Worm (Caenorhabditis elegans) whole organism, L1 larva: ENCODE data around the gene npp-9.

Experiments
- C04F5.9 ChIP-seq: sonication (generic microtip); optimal IDR thresholded peaks from 2 replicates; lab custom pipeline; 2016; ENCODE audit warnings: missing genetic modification characterization, missing compliant biosample characterization
- Y116A8C.19 ChIP-seq: sonication (generic microtip); optimal IDR thresholded peaks from 2 replicates; lab custom pipeline; 2016; ENCODE audit warnings: missing compliant biosample characterization, missing genetic modification characterization, borderline replicate concordance
- aha-1 ChIP-seq: fragments of 150-350 bp; optimal IDR thresholded peaks from 2 replicates; lab custom pipeline; 2014; ENCODE audit warnings: missing biosample characterization, missing genetic modification characterization
- alr-1 ChIP-seq: fragments of 200-800 bp; sonication (Bioruptor generic); optimal IDR thresholded peaks from 2 replicates; lab custom pipeline; 2018; ENCODE audit warnings: borderline replicate concordance, mild to moderate bottlenecking, missing genetic modification characterization, missing compliant biosample characterization
- blmp-1 ChIP-seq: fragments of 150-350 bp; optimal IDR thresholded peaks from 2 replicates; lab custom pipeline; 2014; ENCODE audit warnings: missing biosample characterization, missing genetic modification characterization
- ceh-63 ChIP-seq: fragments of 200-800 bp; sonication (Bioruptor generic); optimal IDR thresholded peaks from 2 replicates; lab custom pipeline; 2018; ENCODE audit warnings: mild to moderate bottlenecking, missing genetic modification characterization, missing compliant biosample characterization
- dsc-1 ChIP-seq: sonication (generic microtip); optimal IDR thresholded peaks from 2 replicates; lab custom pipeline; 2016; ENCODE audit warnings: mild to moderate bottlenecking, missing genetic modification characterization, missing compliant biosample characterization
- efl-1 ChIP-seq, 4 experiments: fragments of 150-350 bp; optimal IDR thresholded peaks in 3 of 4; peaks in 1 of 4; 1 replicate in 1 of 4; 2 replicates in 3 of 4; lab custom pipeline; 2014; ENCODE audit warnings: missing biosample characterization in 2 of 4, missing genetic modification characterization in 2 of 4, missing genetic modification reagents in 2 of 4
- elt-2 ChIP-seq: sonication (generic microtip); optimal IDR thresholded peaks from 2 replicates; lab custom pipeline; 2016; ENCODE audit warnings: missing genetic modification characterization, mild to moderate bottlenecking, inconsistent platforms, missing compliant biosample characterization, missing genetic modification reagents
- fkh-10 ChIP-seq: sonication (generic microtip); optimal IDR thresholded peaks from 2 replicates; lab custom pipeline; 2017; ENCODE audit warnings: missing biosample characterization, missing genetic modification reagents, missing genetic modification characterization
- fkh-8 ChIP-seq: sonication (generic microtip); optimal IDR thresholded peaks from 2 replicates; lab custom pipeline; 2016; ENCODE audit warnings: mild to moderate bottlenecking, missing genetic modification characterization, missing compliant biosample characterization
- grh-1 ChIP-seq: fragments of 200-800 bp; sonication (Bioruptor generic); IDR thresholded peaks from 2 replicates; pipeline ENCODE4 v1.3.6; 2022; ENCODE audit warnings: missing genetic modification reagents, missing genetic modification characterization, missing compliant biosample characterization
- hlh-17 ChIP-seq: fragments of 200-800 bp; sonication (Bioruptor generic); optimal IDR thresholded peaks from 2 replicates; lab custom pipeline; 2018; ENCODE audit warnings: missing genetic modification characterization, mild to moderate bottlenecking, missing compliant biosample characterization, moderate library complexity, borderline replicate concordance
- hlh-4 ChIP-seq: sonication (generic microtip); optimal IDR thresholded peaks from 2 replicates; lab custom pipeline; 2016; ENCODE audit warnings: mild to moderate bottlenecking, missing genetic modification characterization, missing compliant biosample characterization
- hpl-2 ChIP-seq: fragments of 150-350 bp; optimal IDR thresholded peaks from 2 replicates; lab custom pipeline; 2014; ENCODE audit warnings: missing biosample characterization, missing genetic modification reagents, missing genetic modification characterization
- irx-1 ChIP-seq: sonication (generic microtip); optimal IDR thresholded peaks from 2 replicates; lab custom pipeline; 2016; ENCODE audit warnings: missing genetic modification characterization, missing compliant biosample characterization
- isw-1 ChIP-seq: fragments of 200-800 bp; sonication (Bioruptor generic); IDR thresholded peaks from 2 replicates; pipeline ENCODE4 v1.3.6; 2022; ENCODE audit warnings: missing genetic modification characterization, missing compliant biosample characterization
- lin-14 ChIP-seq: fragments of 200-800 bp; sonication (Bioruptor generic); optimal IDR thresholded peaks from 2 replicates; lab custom pipeline; 2018; ENCODE audit warnings: mild to moderate bottlenecking, missing genetic modification characterization, moderate library complexity, missing compliant biosample characterization
- lin-35 ChIP-seq, 2 experiments: fragments of 150-350 bp; optimal IDR thresholded peaks; 2 replicates each; lab custom pipeline; 2014; ENCODE audit warnings: missing biosample characterization in 2 of 2, missing genetic modification characterization in 2 of 2, missing genetic modification reagents in 2 of 2
- lir-3 ChIP-seq: sonication (generic microtip); optimal IDR thresholded peaks from 2 replicates; lab custom pipeline; 2016; ENCODE audit warnings: mild to moderate bottlenecking, missing genetic modification characterization, moderate library complexity, missing compliant biosample characterization; ENCODE audit not compliant: poor library complexity
- lsy-2 ChIP-seq, 2 experiments: fragments of 150-350 bp; optimal IDR thresholded peaks; 2 replicates each; lab custom pipeline; 2014; ENCODE audit warnings: missing biosample characterization in 2 of 2, missing genetic modification characterization in 2 of 2
- mdl-1 ChIP-seq, 2 experiments: fragments of 150-350 bp; optimal IDR thresholded peaks; 2 replicates each; lab custom pipeline; 2014 to 2017; ENCODE audit warnings: missing biosample characterization in 2 of 2, missing genetic modification characterization in 2 of 2, inconsistent platforms in 1 of 2
- nhr-20 ChIP-seq: sonication (generic microtip); optimal IDR thresholded peaks from 2 replicates; lab custom pipeline; 2016; ENCODE audit warnings: mild to moderate bottlenecking, missing genetic modification characterization, missing compliant biosample characterization
- nhr-28 ChIP-seq: fragments of 150-350 bp; optimal IDR thresholded peaks from 2 replicates; lab custom pipeline; 2014; ENCODE audit warnings: missing biosample characterization, missing genetic modification characterization
- nhr-47 ChIP-seq: sonication (generic microtip); optimal IDR thresholded peaks from 2 replicates; lab custom pipeline; 2016; ENCODE audit warnings: mild to moderate bottlenecking, missing genetic modification characterization, moderate library complexity, missing compliant biosample characterization
- nhr-71 ChIP-seq: sonication (generic microtip); optimal IDR thresholded peaks from 2 replicates; lab custom pipeline; 2016; ENCODE audit warnings: mild to moderate bottlenecking, missing genetic modification characterization, moderate library complexity, missing compliant biosample characterization
- nhr-85 ChIP-seq: sonication (generic microtip); peaks from one replicate; lab custom pipeline; 2016; ENCODE audit warnings: missing genetic modification characterization, inconsistent platforms, missing compliant biosample characterization
- pax-3 ChIP-seq: fragments of 200-800 bp; sonication (Bioruptor generic); optimal IDR thresholded peaks from 2 replicates; lab custom pipeline; 2018; ENCODE audit warnings: mild to moderate bottlenecking, missing genetic modification characterization, moderate library complexity, missing compliant biosample characterization
- pqm-1 ChIP-seq: sonication (generic microtip); optimal IDR thresholded peaks from 3 replicates; lab custom pipeline; 2017; ENCODE audit warnings: missing biosample characterization, missing genetic modification characterization
- skn-1 ChIP-seq: fragments of 150-350 bp; optimal IDR thresholded peaks from 2 replicates; lab custom pipeline; 2014; ENCODE audit warnings: missing biosample characterization, missing genetic modification characterization
- snpc-4 ChIP-seq: fragments of 150-350 bp; optimal IDR thresholded peaks from 2 replicates; lab custom pipeline; 2014; ENCODE audit warnings: missing biosample characterization, missing genetic modification characterization
- sptf-1 ChIP-seq: fragments of 150-350 bp; optimal IDR thresholded peaks from 2 replicates; lab custom pipeline; 2014; ENCODE audit warnings: missing biosample characterization, missing genetic modification characterization
- sup-37 ChIP-seq: fragments of 200-800 bp; sonication (Bioruptor generic); optimal IDR thresholded peaks from 2 replicates; lab custom pipeline; 2018; ENCODE audit warnings: mild to moderate bottlenecking, missing genetic modification characterization, missing compliant biosample characterization
- tlp-1 ChIP-seq: fragments of 150-350 bp; optimal IDR thresholded peaks from 2 replicates; lab custom pipeline; 2014; ENCODE audit warnings: missing biosample characterization, missing genetic modification characterization
- zag-1 ChIP-seq: fragments of 150-350 bp; optimal IDR thresholded peaks from 2 replicates; lab custom pipeline; 2014; ENCODE audit warnings: missing biosample characterization, missing genetic modification characterization
- zip-4 ChIP-seq: fragments of 200-800 bp; sonication (Bioruptor generic); optimal IDR thresholded peaks from 2 replicates; lab custom pipeline; 2018; ENCODE audit warnings: mild to moderate bottlenecking, missing genetic modification characterization, moderate library complexity, missing compliant biosample characterization
- ztf-4 ChIP-seq: fragments of 150-350 bp; optimal IDR thresholded peaks from 2 replicates; lab custom pipeline; 2014; ENCODE audit warnings: missing biosample characterization, missing genetic modification characterization

npp-9 gene

ce11 chrIII:3370770-3371169 lies 33.5 kb downstream of the npp-9 start:
- TF ChIP-seq lir-3 (tag; lab: Kevin White, UChicago) (no peak), elt-2 (tag; lab: Kevin White, UChicago) (peak; percentile 48)

- TF ChIP-seq nhr-71 (tag; lab: Kevin White, UChicago) (peak; percentile 6), sup-37 (no peak), isw-1 (GFP tag; lab: Robert Waterston, UW) (no peak), hlh-17 (GFP tag; lab: Kevin White, UChicago) (no peak), tlp-1 (tag; lab: Kevin White, UChicago) (peak; percentile 76), mdl-1 (tag; optimal IDR thresholded peaks at IDR 0.05; lab: Kevin White, UChicago) (no peak), ceh-63 (GFP tag; lab: Kevin White, UChicago) (no peak), Y116A8C.19 (tag; lab: Kevin White, UChicago) (no peak), sptf-1 (no peak), hlh-4 (no peak), pax-3 (tag; lab: Kevin White, UChicago) (no peak), irx-1 (tag; lab: Kevin White, UChicago) (no peak), pqm-1 (tag; lab: Kevin White, UChicago) (peak; percentile 99), dsc-1 (tag; lab: Kevin White, UChicago) (no peak), aha-1 (tag; lab: Kevin White, UChicago) (no peak), lin-14 (GFP tag; lab: Kevin White, UChicago) (peak; percentile 10), snpc-4 (no peak), elt-2 (tag; lab: Kevin White, UChicago) (peak; percentile 99), nhr-20 (tag; lab: Kevin White, UChicago) (peak; percentile 29), fkh-8 (no peak), nhr-28 (tag; lab: Kevin White, UChicago) (no peak), zip-4 (GFP tag; lab: Kevin White, UChicago) (no peak), blmp-1 (peak; percentile 21)
- TF ChIP-seq, all 84 proteins: peak for 7
Observed at ce11 chrIII:3370054-3370453, 34.2 kb downstream of the npp-9 start, which contains the start of gene prk-2. TSS of gene prk-2 (minus strand) at chrIII:3370209.

- TF ChIP-seq efl-1 (optimal IDR thresholded peaks at IDR 0.05; lab: Kevin White, UChicago) (no peak), efl-1 (GFP tag; optimal IDR thresholded peaks at IDR 0.05 in 1 of 2; lab: Kevin White, UChicago) (no peak), C04F5.9 (tag; lab: Kevin White, UChicago) (no peak), lin-14 (GFP tag; lab: Kevin White, UChicago) (peak; percentile 20), irx-1 (tag; lab: Kevin White, UChicago) (no peak), alr-1 (tag; lab: Kevin White, UChicago) (no peak), hlh-4 (no peak), skn-1 (no peak), hlh-17 (GFP tag; lab: Kevin White, UChicago) (no peak), fkh-10 (GFP tag; lab: Kevin White, UChicago) (no peak), ztf-4 (tag; lab: Kevin White, UChicago) (no peak), lin-35 (GFP tag; optimal IDR thresholded peaks at IDR 0.05; lab: Kevin White, UChicago) (peak in 1 of 2 experiments; percentile 8), lsy-2 (tag; optimal IDR thresholded peaks at IDR 0.05; lab: Kevin White, UChicago) (peak in 1 of 2 experiments; percentile 6), blmp-1 (peak; percentile 27), nhr-85 (tag; lab: Kevin White, UChicago) (peak; percentile 75), mdl-1 (tag; optimal IDR thresholded peaks at IDR 0.05; lab: Kevin White, UChicago) (peak in 1 of 2 experiments; percentile 49), grh-1 (GFP tag; lab: Robert Waterston, UW) (no peak), Y116A8C.19 (tag; lab: Kevin White, UChicago) (no peak), zag-1 (no peak), nhr-71 (tag; lab: Kevin White, UChicago) (no peak), nhr-47 (tag; lab: Kevin White, UChicago) (no peak), hpl-2 (no peak), fkh-8 (no peak)
Observed at ce11 chrIII:3367772-3368171, 36.5 kb downstream of the npp-9 start.
